Fruit fly (Drosophila melanogaster): ENCODE measurements around the gene Mtch.

Gene Mtch

DNA sequence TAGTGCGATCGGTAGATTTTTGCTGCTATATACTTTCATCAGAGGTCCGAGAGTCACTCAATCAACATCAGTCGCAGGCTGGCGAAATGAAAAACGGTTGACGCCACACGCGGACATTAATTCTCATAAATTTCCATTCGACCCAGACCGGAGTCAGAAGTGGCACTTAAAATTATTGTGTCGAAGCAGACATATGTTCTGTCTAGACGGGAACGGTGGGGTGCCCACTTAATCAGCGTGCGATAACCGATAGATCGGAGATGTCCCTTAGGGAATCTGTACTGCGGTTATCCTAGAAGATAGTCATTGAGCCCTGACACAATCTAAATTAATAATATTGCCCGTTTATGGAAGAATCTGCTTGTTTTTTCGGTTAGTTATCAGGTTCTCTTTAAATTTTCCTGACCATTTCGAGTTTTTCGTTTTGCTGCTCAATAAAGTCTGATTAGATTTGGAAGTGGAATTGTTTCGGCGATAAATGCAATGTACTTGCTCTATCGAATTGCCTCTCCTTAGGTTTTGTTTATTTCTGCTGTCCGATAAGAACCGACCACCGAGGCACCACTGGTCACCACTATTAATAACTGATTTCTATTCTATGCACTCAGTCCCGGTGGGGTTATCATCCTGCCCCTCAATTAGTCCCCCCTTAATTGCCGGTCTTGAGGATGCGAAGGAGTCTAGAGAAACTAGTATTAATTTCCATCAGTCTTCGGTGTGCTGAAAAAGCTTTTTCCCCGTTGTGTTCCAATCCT lies 22.4 kb upstream of the Mtch start:
- TF ChIP-seq CG7368 (GFP tag; optimal IDR thresholded peaks at IDR 0.05) (no peak), CG6792 (GFP tag; optimal IDR thresholded peaks at IDR 0.05) (no peak), Blimp-1 (GFP tag; optimal IDR thresholded peaks at IDR 0.05) (no peak), fd59A (GFP tag; optimal IDR thresholded peaks at IDR 0.05) (no peak), cyc (GFP tag; optimal IDR thresholded peaks at IDR 0.05) (no peak), Eip75B (GFP tag; optimal IDR thresholded peaks at IDR 0.05) (no peak), CG6854 (GFP tag; optimal IDR thresholded peaks at IDR 0.05) (no peak), vri (GFP tag; optimal IDR thresholded peaks at IDR 0.05) (no peak), CG3919 (GFP tag; optimal IDR thresholded peaks at IDR 0.05) (no peak), CG9139 (GFP tag; optimal IDR thresholded peaks at IDR 0.05) (no peak)

DNA sequence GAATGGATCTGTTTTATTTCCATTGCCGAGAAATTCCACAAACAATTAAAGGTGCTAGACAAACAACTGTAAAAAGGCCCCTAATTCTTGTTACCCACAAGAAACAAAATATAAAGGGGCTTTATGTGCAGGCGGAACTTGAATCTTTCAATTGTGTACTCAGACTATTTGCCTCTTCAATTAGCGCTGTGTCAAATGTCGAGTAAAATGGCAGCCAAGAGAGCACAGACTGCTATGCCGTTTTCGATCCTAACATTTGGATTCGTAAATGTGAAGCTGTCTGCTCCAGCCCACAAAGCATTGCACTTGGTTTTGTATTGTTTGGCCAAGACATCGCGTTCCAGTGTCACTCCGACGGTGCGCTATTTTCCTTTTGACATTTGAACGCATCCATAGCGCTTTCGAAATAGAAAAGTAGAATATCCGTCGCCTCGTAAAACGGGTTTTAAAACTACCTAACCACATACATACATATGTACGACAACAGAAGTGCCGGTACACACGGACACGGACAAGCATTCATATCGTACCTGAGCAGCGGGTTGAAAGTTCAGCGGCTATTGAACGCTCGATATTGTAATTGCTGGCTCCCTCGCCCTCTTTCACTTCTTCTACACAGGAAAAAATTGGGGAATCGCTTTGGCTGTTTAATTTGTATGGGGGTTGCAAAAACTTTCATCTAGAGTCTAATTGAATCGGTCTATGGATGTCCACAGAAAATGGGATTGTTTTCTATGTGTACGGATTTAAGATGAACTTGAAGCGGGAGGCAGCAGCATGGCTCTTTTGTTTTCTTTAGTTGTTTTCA lies 18.2 kb upstream of the Mtch start:
- TF ChIP-seq CG10631 (GFP tag; optimal IDR thresholded peaks at IDR 0.05), result peak; percentile 57
- no peak for TF ChIP-seq CG8632 (GFP tag; optimal IDR thresholded peaks at IDR 0.05)
- TF ChIP-seq vri (GFP tag; optimal IDR thresholded peaks at IDR 0.05), result peak; percentile 36
- TF ChIP-seq CG6854 (GFP tag; optimal IDR thresholded peaks at IDR 0.05), result peak; percentile 36
- TF ChIP-seq Hr38 (GFP tag; optimal IDR thresholded peaks at IDR 0.05), result no peak
- TF ChIP-seq CG4318 (GFP tag; optimal IDR thresholded peaks at IDR 0.05), result no peak
- peak; percentile 67 for TF ChIP-seq CG32006 (GFP tag; optimal IDR thresholded peaks at IDR 0.05)
- no peak for TF ChIP-seq CG9139 (GFP tag; optimal IDR thresholded peaks at IDR 0.05)
- TF ChIP-seq CG6276 (GFP tag; optimal IDR thresholded peaks at IDR 0.05), result peak; percentile 62
- peak; percentile 54; the same call in 1 of the 3 replicates for TF ChIP-seq CG8119 (GFP tag; IDR thresholded peaks at IDR 0.05)
- TF ChIP-seq salr (GFP tag; optimal IDR thresholded peaks at IDR 0.05), result peak in 1 of 2 experiments; percentile 23
- peak; percentile 50 for TF ChIP-seq topi (GFP tag; optimal IDR thresholded peaks at IDR 0.05)
- peak; percentile 66 for TF ChIP-seq Hr4 (GFP tag; optimal IDR thresholded peaks at IDR 0.05)
- TF ChIP-seq CG6792 (GFP tag; optimal IDR thresholded peaks at IDR 0.05), result peak; percentile 59
- TF ChIP-seq lz (GFP tag; optimal IDR thresholded peaks at IDR 0.05), result peak; percentile 54
- peak; percentile 3 for TF ChIP-seq CG1621 (tag; optimal IDR thresholded peaks at IDR 0.05)
- TF ChIP-seq Ets21C (GFP tag; optimal IDR thresholded peaks at IDR 0.05), result peak; percentile 33
- peak; percentile 45 for TF ChIP-seq dsx (GFP tag; optimal IDR thresholded peaks at IDR 0.05; ENCODE audit: poor library complexity, severe bottlenecking)
- peak; percentile 21 for TF ChIP-seq CG34406 (GFP tag; optimal IDR thresholded peaks at IDR 0.05)
- TF ChIP-seq spab (GFP tag; optimal IDR thresholded peaks at IDR 0.05), result no peak
- no peak for TF ChIP-seq pdm3 (GFP tag; optimal IDR thresholded peaks at IDR 0.05)
- no peak for TF ChIP-seq Eip93F (GFP tag; optimal IDR thresholded peaks at IDR 0.05)
- TF ChIP-seq net (GFP tag; optimal IDR thresholded peaks at IDR 0.05), result peak; percentile 45
- TF ChIP-seq ss (GFP tag; optimal IDR thresholded peaks at IDR 0.05), result peak; percentile 20 to 59
- TF ChIP-seq fkh (GFP tag; optimal IDR thresholded peaks at IDR 0.05), result peak; percentile 64
- peak; percentile 9 for TF ChIP-seq Sox15 (GFP tag; optimal IDR thresholded peaks at IDR 0.05)
- TF ChIP-seq dac (GFP tag; optimal IDR thresholded peaks at IDR 0.05), result peak; percentile 0
- TF ChIP-seq Eip78C (GFP tag), result peak; percentile 91
- peak; percentile 26 for TF ChIP-seq fd59A (GFP tag; optimal IDR thresholded peaks at IDR 0.05)
- peak; percentile 30 for TF ChIP-seq Hr39 (GFP tag; optimal IDR thresholded peaks at IDR 0.05)
- TF ChIP-seq fd85E (GFP tag; optimal IDR thresholded peaks at IDR 0.05), result no peak
- TF ChIP-seq CG15336 (GFP tag; IDR thresholded peaks at IDR 0.05), result peak; percentile 55
- TF ChIP-seq Blimp-1 (GFP tag; optimal IDR thresholded peaks at IDR 0.05), result no peak
- TF ChIP-seq Smox (GFP tag; optimal IDR thresholded peaks at IDR 0.05), result peak; percentile 26
- no peak; the same call in 1 of the 2 replicates for TF ChIP-seq CG11294 (GFP tag; IDR thresholded peaks at IDR 0.05)
- TF ChIP-seq CG11762 (GFP tag; optimal IDR thresholded peaks at IDR 0.05; ENCODE audit: insufficient read depth), result no peak
- peak; percentile 46 for TF ChIP-seq CG7368 (GFP tag; optimal IDR thresholded peaks at IDR 0.05)
- TF ChIP-seq eg (GFP tag; IDR thresholded peaks at IDR 0.05), result 0 out of 3 replicates have a peak, but pooled peaks have one; percentile 25
- TF ChIP-seq Ets96B (tag; optimal IDR thresholded peaks at IDR 0.05), result peak; percentile 45
- peak; percentile 46 for TF ChIP-seq cyc (GFP tag; optimal IDR thresholded peaks at IDR 0.05)
- no peak for TF ChIP-seq CG8319 (GFP tag; optimal IDR thresholded peaks at IDR 0.05)
- peak; percentile 65 for TF ChIP-seq esn (GFP tag; optimal IDR thresholded peaks at IDR 0.05)
- TF ChIP-seq svp (GFP tag), result peak; percentile 81

All from whole organism, prepupa.